Fruit fly (Drosophila melanogaster) whole organism, wandering third instar larva: Measurements from ENCODE around the gene Tao.

Experiments used
- Dfd ChIP-seq: fragments of >200 bp; optimal IDR thresholded peaks from 2 replicates; lab custom pipeline; 2017; ENCODE audit warnings: missing biosample characterization, missing genetic modification characterization
- Dif ChIP-seq: fragments of 200-275, 200-300 bp; sonication (Bioruptor generic); optimal IDR thresholded peaks from 2 replicates; lab custom pipeline; 2018; ENCODE audit warnings: missing biosample characterization, missing genetic modification characterization; ENCODE audit not compliant: partially characterized antibody
- GATAd ChIP-seq: sonication (Bioruptor generic); optimal IDR thresholded peaks from 2 replicates; lab custom pipeline; 2016; ENCODE audit warnings: missing biosample characterization, missing genetic modification characterization
- HLH106 ChIP-seq: fragments of 200-800 bp; optimal IDR thresholded peaks from 3 replicates; lab custom pipeline; 2019; ENCODE audit warnings: missing biosample characterization, mild to moderate bottlenecking, missing genetic modification characterization, moderate library complexity
- Hr78 ChIP-seq: fragments of >200 bp; optimal IDR thresholded peaks from 2 replicates; lab custom pipeline; 2017; ENCODE audit warnings: missing biosample characterization, missing genetic modification characterization
- Hr83 ChIP-seq: fragments of 200-300 bp; sonication (Bioruptor generic); optimal IDR thresholded peaks from 2 replicates; lab custom pipeline; 2016; ENCODE audit warnings: missing biosample characterization, mild to moderate bottlenecking, missing genetic modification characterization, moderate library complexity; ENCODE audit not compliant: poor library complexity, severe bottlenecking
- Mio ChIP-seq: sonication (Bioruptor generic); optimal IDR thresholded peaks from 2 replicates; lab custom pipeline; 2016; ENCODE audit warnings: missing biosample characterization, missing genetic modification characterization
- N ChIP-seq: fragments of >200 bp; optimal IDR thresholded peaks from 2 replicates; lab custom pipeline; 2018; ENCODE audit warnings: missing biosample characterization, missing external identifiers, missing genetic modification characterization
- OdsH ChIP-seq: fragments of 200-800 bp; sonication (Bioruptor generic); optimal IDR thresholded peaks from 2 replicates; lab custom pipeline; 2016; ENCODE audit warnings: missing biosample characterization, mild to moderate bottlenecking, missing genetic modification characterization
- Rel ChIP-seq, 2 experiments: fragments of 200-800 bp; sonication (Bioruptor generic) in 1 of 2; optimal IDR thresholded peaks; 2 replicates in 1 of 2; 3 replicates in 1 of 2; lab custom pipeline; 2016 to 2019; ENCODE audit warnings: mild to moderate bottlenecking in 2 of 2, missing biosample characterization in 2 of 2, missing genetic modification characterization in 2 of 2, moderate library complexity in 1 of 2
- Sp1 ChIP-seq: fragments of 200-800 bp; sonication (Bioruptor generic); optimal IDR thresholded peaks from 3 replicates; lab custom pipeline; 2019; ENCODE audit warnings: missing biosample characterization, mild to moderate bottlenecking, missing genetic modification characterization, moderate library complexity
- Vsx2 ChIP-seq: fragments of 200-300, 225-300 bp; sonication (Bioruptor generic); optimal IDR thresholded peaks from 2 replicates; lab custom pipeline; 2018; ENCODE audit warnings: missing biosample characterization, missing genetic modification characterization; ENCODE audit not compliant: partially characterized antibody
- brk ChIP-seq: fragments of 200-800 bp; sonication (Bioruptor generic); optimal IDR thresholded peaks from 2 replicates; lab custom pipeline; 2016; ENCODE audit warnings: missing biosample characterization, mild to moderate bottlenecking, missing genetic modification characterization
- dmrt93B ChIP-seq: fragments of 200-800 bp; sonication (Bioruptor generic); optimal IDR thresholded peaks from 2 replicates; lab custom pipeline; 2018; ENCODE audit warnings: missing biosample characterization, mild to moderate bottlenecking, missing genetic modification characterization
- dsf ChIP-seq: sonication (Bioruptor generic); optimal IDR thresholded peaks from 2 replicates; lab custom pipeline; 2016; ENCODE audit warnings: missing biosample characterization, missing genetic modification characterization, borderline replicate concordance
- foxo ChIP-seq, 2 experiments: fragments of 200-800 bp; sonication (Bioruptor generic); optimal IDR thresholded peaks; 2 replicates in 1 of 2; 3 replicates in 1 of 2; lab custom pipeline; 2016 to 2017; ENCODE audit warnings: missing biosample characterization in 2 of 2, missing genetic modification characterization in 2 of 2
- lola ChIP-seq: fragments of >200 bp; optimal IDR thresholded peaks from 2 replicates; lab custom pipeline; 2017; ENCODE audit warnings: missing biosample characterization, missing genetic modification characterization
- pan ChIP-seq: fragments of >200 bp; optimal IDR thresholded peaks from 2 replicates; lab custom pipeline; 2017
- psq ChIP-seq: fragments of 200-800 bp; sonication (Bioruptor generic); optimal IDR thresholded peaks from 3 replicates; lab custom pipeline; 2017; ENCODE audit warnings: missing biosample characterization, mild to moderate bottlenecking, missing genetic modification characterization, moderate library complexity
- rgr ChIP-seq: fragments of 200-800 bp; sonication (Bioruptor generic); optimal IDR thresholded peaks from 3 replicates; lab custom pipeline; 2016; ENCODE audit warnings: missing biosample characterization, mild to moderate bottlenecking, missing genetic modification characterization
- sage ChIP-seq: fragments of 200-800 bp; sonication (Bioruptor generic); optimal IDR thresholded peaks from 2 replicates; lab custom pipeline; 2016; ENCODE audit warnings: missing biosample characterization, mild to moderate bottlenecking, missing genetic modification characterization
- tai ChIP-seq: sonication (Bioruptor generic); optimal IDR thresholded peaks from 2 replicates; lab custom pipeline; 2016; ENCODE audit warnings: missing biosample characterization, missing genetic modification characterization
- usp ChIP-seq: fragments of >200 bp; optimal IDR thresholded peaks from 2 replicates; lab custom pipeline; 2017; ENCODE audit warnings: missing biosample characterization, missing genetic modification characterization
- woc ChIP-seq: sonication (Bioruptor generic); optimal IDR thresholded peaks from 2 replicates; lab custom pipeline; 2016; ENCODE audit warnings: missing biosample characterization, mild to moderate bottlenecking, missing genetic modification characterization

Gene Tao

dm6 chrX:19548438-19548837 lies 31.2 kb downstream of the Tao start:
- TF ChIP-seq Dif (no peak), brk (GFP tag; lab: Kevin White, UChicago) (no peak), N (GFP tag; lab: Kevin White, UChicago) (no peak), Vsx2 (GFP tag; lab: Kevin White, UChicago) (no peak)

DNA sequence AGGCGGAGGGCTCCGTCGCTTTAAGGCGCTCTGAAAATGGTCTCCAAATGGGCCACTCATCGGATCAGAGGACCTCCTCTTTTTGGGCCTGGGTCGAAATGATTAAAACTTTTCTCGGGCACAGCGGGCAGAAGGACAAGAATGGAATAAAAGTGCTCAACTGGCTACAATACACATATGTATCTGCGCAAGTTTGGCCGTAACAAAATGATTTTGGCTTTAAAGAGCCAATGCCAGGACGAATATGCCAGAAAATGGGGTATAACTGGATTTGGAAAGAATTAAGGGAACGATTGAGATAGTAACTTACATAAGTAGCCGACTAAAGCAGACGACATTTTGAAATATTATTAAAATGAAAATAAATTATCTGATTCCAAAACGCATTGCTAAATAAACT lies 32.2 kb downstream of the Tao start, which contains the start of gene CG32532:
TSS of gene CG32532 (minus strand) at position 101 of the 400 bp plus-strand sequence.
- TF ChIP-seq Dfd (GFP tag; lab: Kevin White, UChicago) (no peak), Vsx2 (GFP tag; lab: Kevin White, UChicago) (no peak), usp (GFP tag; lab: Kevin White, UChicago) (no peak), Mio (GFP tag; lab: Kevin White, UChicago) (no peak), woc (no peak), Hr78 (GFP tag; lab: Kevin White, UChicago) (no peak), foxo (GFP tag; optimal IDR thresholded peaks at IDR 0.05; lab: Kevin White, UChicago) (no peak), dmrt93B (no peak), OdsH (GFP tag; lab: Kevin White, UChicago) (no peak), Sp1 (no peak)

DNA sequence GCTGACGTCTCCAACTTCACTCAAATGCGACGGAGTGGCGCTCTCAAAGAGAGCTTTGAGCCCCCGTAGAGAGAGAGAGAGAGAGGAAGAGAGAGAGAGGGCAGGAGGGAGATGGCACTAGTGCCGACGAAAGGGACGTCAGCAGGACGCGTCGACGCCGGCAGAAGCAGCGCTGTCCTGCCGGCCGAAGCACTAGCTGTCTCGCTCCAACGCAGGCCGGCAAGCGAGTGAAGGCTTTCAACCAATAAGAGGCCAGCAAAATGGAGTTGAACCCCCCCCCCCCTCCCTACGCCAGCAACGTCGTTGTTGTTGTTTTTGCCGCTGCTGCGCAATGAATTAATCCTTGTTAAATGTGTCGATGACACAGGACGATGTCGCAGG lies 33.0 kb downstream of the Tao start:
- TF ChIP-seq rgr (GFP tag; lab: Kevin White, UChicago) (no peak), Dif (peak; percentile 26)

dm6 chrX:19545865-19546657 lies 33.5 kb downstream of the Tao start:
- TF ChIP-seq foxo (GFP tag; optimal IDR thresholded peaks at IDR 0.05; lab: Kevin White, UChicago) (no peak), HLH106 (tag; lab: Kevin White, UChicago) (no peak), Rel (GFP tag; optimal IDR thresholded peaks at IDR 0.05; lab: Kevin White, UChicago) (no peak), Rel (tag; optimal IDR thresholded peaks at IDR 0.05; lab: Kevin White, UChicago) (no peak), dsf (no peak), Hr83 (no peak), psq (GFP tag; lab: Kevin White, UChicago) (no peak), dmrt93B (no peak), OdsH (GFP tag; lab: Kevin White, UChicago) (no peak), GATAd (GFP tag; lab: Kevin White, UChicago) (no peak)

DNA sequence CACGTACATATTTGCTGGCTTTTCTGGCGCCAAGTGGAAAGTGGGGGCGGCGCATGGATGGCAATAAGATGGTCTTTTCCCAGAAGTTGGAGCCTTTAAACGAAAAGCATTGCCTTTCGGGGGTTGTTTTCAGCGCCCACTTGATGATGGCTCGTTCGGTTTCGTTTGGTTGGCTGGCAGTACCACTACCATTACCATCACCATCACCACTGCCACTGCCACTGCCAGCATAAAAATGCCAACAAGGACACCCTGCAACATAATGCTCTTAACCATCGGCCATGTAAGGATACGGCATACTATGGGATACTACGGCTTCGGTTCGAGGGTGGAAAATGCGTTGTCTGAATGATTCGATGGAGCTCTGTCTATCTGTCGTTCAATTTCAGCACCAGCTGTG lies 44.2 kb downstream of the Tao start:
- TF ChIP-seq N (GFP tag; lab: Kevin White, UChicago) (no peak), tai (GFP tag; lab: Kevin White, UChicago) (no peak), woc (no peak), dmrt93B (no peak), sage (GFP tag; lab: Kevin White, UChicago) (no peak), GATAd (GFP tag; lab: Kevin White, UChicago) (no peak), Mio (GFP tag; lab: Kevin White, UChicago) (no peak), Sp1 (no peak), HLH106 (tag; lab: Kevin White, UChicago) (no peak), foxo (GFP tag; optimal IDR thresholded peaks at IDR 0.05; lab: Kevin White, UChicago) (no peak), Vsx2 (GFP tag; lab: Kevin White, UChicago) (no peak)

- TF ChIP-seq woc = no peak
- TF ChIP-seq lola (GFP tag; lab: Kevin White, UChicago) = no peak
- no peak for TF ChIP-seq dsf
- TF ChIP-seq foxo (GFP tag; optimal IDR thresholded peaks at IDR 0.05; lab: Kevin White, UChicago) = no peak
- TF ChIP-seq Mio (GFP tag; lab: Kevin White, UChicago) = no peak
- no peak for TF ChIP-seq pan
Observed at dm6 chrX:19531642-19532041, 48.0 kb downstream of the Tao start, which contains the start of gene CG12231. TSS of gene CG12231 (minus strand) at chrX:19531742.

- TF ChIP-seq dmrt93B (no peak), N (GFP tag; lab: Kevin White, UChicago) (peak; percentile 84)
Observed at dm6 chrX:19522597-19522996, 57.0 kb downstream of the Tao start.
